Worm (Caenorhabditis elegans): Measurements from ENCODE around the gene Y75B8A.19.

ce11 chrIII:12233493-12233892, 7.1 kb downstream of the Y75B8A.19 start:
- TF ChIP-seq ceh-2 (tag; optimal IDR thresholded peaks at IDR 0.05) (no peak), ceh-34 (tag; optimal IDR thresholded peaks at IDR 0.05) (no peak)

All from whole organism, late embryonic.